Fruit fly (Drosophila melanogaster): Measurements from ENCODE around the gene pst.

Gene pst

DNA sequence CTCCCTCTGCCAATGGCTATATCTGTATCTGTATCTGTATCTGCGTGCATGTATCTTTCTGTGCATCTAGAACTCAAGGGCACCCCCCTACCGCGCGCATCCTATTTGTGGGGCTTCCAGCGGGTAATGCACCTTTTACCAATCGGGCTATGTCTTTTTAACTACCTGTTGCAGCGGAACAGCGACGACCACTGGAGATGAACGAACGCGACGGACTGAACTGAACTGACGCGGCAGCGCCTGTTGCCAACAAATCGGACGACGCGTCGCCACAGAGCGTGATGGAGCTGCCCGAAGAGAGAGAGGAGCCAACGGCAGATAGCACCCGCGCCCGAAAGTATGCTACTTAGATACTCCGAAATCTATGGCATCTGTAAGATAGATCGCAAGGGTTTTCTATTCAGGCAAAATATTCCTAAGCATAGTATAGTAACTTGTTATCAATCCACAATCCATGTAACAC, 15.1 kb downstream of the pst start, which contains the start of gene Cln7 (continued):
- TF ChIP-seq Hmr (GFP tag; optimal IDR thresholded peaks at IDR 0.05) (peak; percentile 57), so (GFP tag; IDR thresholded peaks at IDR 0.05) (no peak; the same call in 2 of the 3 replicates), CG12219 (GFP tag; optimal IDR thresholded peaks at IDR 0.05) (peak; percentile 16), CG2712 (tag; optimal IDR thresholded peaks at IDR 0.05) (peak; percentile 56), vvl (GFP tag; IDR thresholded peaks at IDR 0.05) (peak; percentile 61; the same call in 1 of the 2 replicates), crp (GFP tag; optimal IDR thresholded peaks at IDR 0.05) (no peak), danr (GFP tag; IDR thresholded peaks at IDR 0.05) (no peak), Oaz (GFP tag; IDR thresholded peaks at IDR 0.05) (no peak), CG14667 (GFP tag; IDR thresholded peaks at IDR 0.05) (no peak), CG13894 (tag; optimal IDR thresholded peaks at IDR 0.05) (peak; percentile 64), CG1603 (tag; optimal IDR thresholded peaks at IDR 0.05) (peak; percentile 27), CG11093 (GFP tag; IDR thresholded peaks at IDR 0.05) (no peak), Xrp1 (GFP tag; IDR thresholded peaks at IDR 0.05) (no peak; the same call in 1 of the 2 replicates), ham (GFP tag; IDR thresholded peaks at IDR 0.05) (no peak), bigmax (GFP tag; optimal IDR thresholded peaks at IDR 0.05) (peak; percentile 59), cas (GFP tag; IDR thresholded peaks at IDR 0.05) (no peak), CG8478 (optimal IDR thresholded peaks at IDR 0.05) (no peak), dmrt99B (tag; optimal IDR thresholded peaks at IDR 0.05) (no peak), CG4730 (GFP tag; IDR thresholded peaks at IDR 0.05) (no peak), CG6683 (GFP tag; optimal IDR thresholded peaks at IDR 0.05) (peak; percentile 2), sob (GFP tag; IDR thresholded peaks at IDR 0.05) (peak; percentile 35; the same call in 1 of the 2 replicates), Poxn (GFP tag; IDR thresholded peaks at IDR 0.05) (no peak), zfh1 (GFP tag; IDR thresholded peaks at IDR 0.05) (peak; percentile 19; the same call in 1 of the 3 replicates), ab (GFP tag; optimal IDR thresholded peaks at IDR 0.05) (no peak), gem (tag; optimal IDR thresholded peaks at IDR 0.05) (no peak), CG17385 (GFP tag; optimal IDR thresholded peaks at IDR 0.05) (peak; percentile 53), Ssrp (tag; optimal IDR thresholded peaks at IDR 0.05) (no peak), tap (tag; optimal IDR thresholded peaks at IDR 0.05) (no peak), sr (GFP tag; IDR thresholded peaks at IDR 0.05) (peak; percentile 44; the same call in 1 of the 3 replicates), CG13624 (GFP tag; optimal IDR thresholded peaks at IDR 0.05) (peak; percentile 9), CG4282 (GFP tag; optimal IDR thresholded peaks at IDR 0.05) (no peak), onecut (GFP tag; IDR thresholded peaks at IDR 0.05) (peak; percentile 55), row (GFP tag; IDR thresholded peaks at IDR 0.05) (no peak; the same call in 2 of the 3 replicates), Doc2 (GFP tag; IDR thresholded peaks at IDR 0.05) (no peak), Pdp1 (GFP tag; optimal IDR thresholded peaks at IDR 0.05) (peak in 1 of 2 experiments; percentile 10), Hey (tag; optimal IDR thresholded peaks at IDR 0.05) (no peak), org-1 (GFP tag; optimal IDR thresholded peaks at IDR 0.05) (no peak), Usf (GFP tag; optimal IDR thresholded peaks at IDR 0.05) (no peak), CG9727 (GFP tag; optimal IDR thresholded peaks at IDR 0.05) (peak; percentile 40), MBD-R2 (GFP tag; IDR thresholded peaks at IDR 0.05) (no peak), Hand (GFP tag; optimal IDR thresholded peaks at IDR 0.05) (peak; percentile 62), p53 (GFP tag; optimal IDR thresholded peaks at IDR 0.05) (no peak), Abd-B (GFP tag; optimal IDR thresholded peaks at IDR 0.05) (no peak), usp (GFP tag; optimal IDR thresholded peaks at IDR 0.05) (no peak), chm (GFP tag; IDR thresholded peaks at IDR 0.05) (peak; percentile 79), HLH4C (GFP tag; IDR thresholded peaks at IDR 0.05; ENCODE audit: partially characterized antibody) (peak; percentile 43; the same call in 2 of the 3 replicates), tna (GFP tag; IDR thresholded peaks at IDR 0.05; ENCODE audit: partially characterized antibody) (peak; percentile 57; the same call in 1 of the 2 replicates), esg (GFP tag; conservative IDR thresholded peaks at IDR 0.05) (no peak), HLH3B (GFP tag; IDR thresholded peaks at IDR 0.05) (peak; percentile 49; the same call in 1 of the 2 replicates), HLHmδ (GFP tag; optimal IDR thresholded peaks at IDR 0.05) (peak; percentile 80), Dek (tag; optimal IDR thresholded peaks at IDR 0.05) (no peak)

All from whole organism, embryonic.